Worm (Caenorhabditis elegans): Measurements from ENCODE around the gene srt-11.

The srt-11 gene

ce11 chrII:14812231-14812630, 6.4 kb downstream of the srt-11 start, which contains the start of gene osta-3:
Gene osta-3 (plus strand): TSS chrII:14812531.
- TF ChIP-seq pha-4 (tag; optimal IDR thresholded peaks at IDR 0.05) (no peak), nhr-232 (tag; optimal IDR thresholded peaks at IDR 0.05) (no peak), ceh-34 (tag; optimal IDR thresholded peaks at IDR 0.05) (no peak), ceh-31 (tag; optimal IDR thresholded peaks at IDR 0.05) (no peak), K09A11.1 (tag; optimal IDR thresholded peaks at IDR 0.05; ENCODE audit: insufficient read depth) (no peak)

- TF ChIP-seq elt-2 (tag; optimal IDR thresholded peaks at IDR 0.05) (peak; percentile 38), rnt-1 (tag; optimal IDR thresholded peaks at IDR 0.05) (no peak)
These were observed 6.9 kb downstream of the srt-11 start for ce11 chrII:14812661-14813060.

ce11 chrII:14813106-14813505, 7.3 kb downstream of the srt-11 start:
- TF ChIP-seq tbx-2 (tag; optimal IDR thresholded peaks at IDR 0.05) (no peak), ref-2 (tag; optimal IDR thresholded peaks at IDR 0.05) (no peak), ceh-34 (tag; optimal IDR thresholded peaks at IDR 0.05) (no peak), pqm-1 (tag; optimal IDR thresholded peaks at IDR 0.05) (no peak), ama-1 (optimal IDR thresholded peaks at IDR 0.05) (no peak), unc-86 (tag; optimal IDR thresholded peaks at IDR 0.05) (no peak), unc-55 (GFP tag; optimal IDR thresholded peaks at IDR 0.05) (no peak)

ce11 chrII:14814894-14815568, 9.2 kb downstream of the srt-11 start, which contains the start of gene W01D2.1:
Gene W01D2.1 (plus strand): TSS chrII:14815518.
- TF ChIP-seq K09A11.1 (tag; optimal IDR thresholded peaks at IDR 0.05; ENCODE audit: insufficient read depth) (no peak), ref-2 (tag; optimal IDR thresholded peaks at IDR 0.05) (no peak), rnt-1 (tag; optimal IDR thresholded peaks at IDR 0.05) (no peak), fax-1 (tag; optimal IDR thresholded peaks at IDR 0.05) (no peak), elt-4 (tag; optimal IDR thresholded peaks at IDR 0.05) (no peak), ceh-31 (tag; optimal IDR thresholded peaks at IDR 0.05) (peak; percentile 51), unc-55 (GFP tag; optimal IDR thresholded peaks at IDR 0.05) (peak; percentile 63), tbx-2 (tag; optimal IDR thresholded peaks at IDR 0.05) (peak; percentile 15), fkh-10 (GFP tag; optimal IDR thresholded peaks at IDR 0.05) (no peak), nfya-1 (tag; optimal IDR thresholded peaks at IDR 0.05) (peak; percentile 46), pax-1 (tag; optimal IDR thresholded peaks at IDR 0.05) (peak; percentile 25), sox-4 (tag; optimal IDR thresholded peaks at IDR 0.05) (no peak), pha-4 (tag; optimal IDR thresholded peaks at IDR 0.05) (no peak), ceh-48 (tag; optimal IDR thresholded peaks at IDR 0.05) (no peak), ceh-30 (tag; optimal IDR thresholded peaks at IDR 0.05) (no peak), F13H6.1 (tag; optimal IDR thresholded peaks at IDR 0.05) (no peak), ceh-18 (tag; optimal IDR thresholded peaks at IDR 0.05) (no peak), dve-1 (tag; optimal IDR thresholded peaks at IDR 0.05) (peak; percentile 66), ahr-1 (tag; optimal IDR thresholded peaks at IDR 0.05) (no peak), elt-2 (tag; optimal IDR thresholded peaks at IDR 0.05) (peak; percentile 37)

- TF ChIP-seq unc-3 (GFP tag; conservative IDR thresholded peaks at IDR 0.05): no peak
- no peak for TF ChIP-seq unc-3 (tag; optimal IDR thresholded peaks at IDR 0.05)
- TF ChIP-seq nfya-1 (tag; optimal IDR thresholded peaks at IDR 0.05): no peak
- no peak for TF ChIP-seq rnt-1 (tag; optimal IDR thresholded peaks at IDR 0.05)
- TF ChIP-seq tbx-2 (tag; optimal IDR thresholded peaks at IDR 0.05): no peak
- no peak for TF ChIP-seq fkh-6 (tag; optimal IDR thresholded peaks at IDR 0.05)
- TF ChIP-seq T23F11.4 (GFP tag; optimal IDR thresholded peaks at IDR 0.05): no peak
- no peak for TF ChIP-seq fkh-10 (GFP tag; optimal IDR thresholded peaks at IDR 0.05)
- no peak for TF ChIP-seq che-1 (tag; optimal IDR thresholded peaks at IDR 0.05)
- TF ChIP-seq pha-2 (tag; optimal IDR thresholded peaks at IDR 0.05): no peak
These were observed 10.3 kb downstream of the srt-11 start for ce11 chrII:14816086-14816485.

- TF ChIP-seq K02D7.2 (tag; optimal IDR thresholded peaks at IDR 0.05) (no peak), tbx-2 (tag; optimal IDR thresholded peaks at IDR 0.05) (no peak), sdc-2 (tag; optimal IDR thresholded peaks at IDR 0.05) (no peak), ets-4 (tag; optimal IDR thresholded peaks at IDR 0.05) (no peak), che-1 (tag; optimal IDR thresholded peaks at IDR 0.05) (no peak), fax-1 (tag; optimal IDR thresholded peaks at IDR 0.05) (no peak), sox-2 (GFP tag; IDR thresholded peaks at IDR 0.05) (no peak), ceh-30 (tag; optimal IDR thresholded peaks at IDR 0.05) (no peak)
These were observed 12.6 kb downstream of the srt-11 start, which contains the start of gene nhr-61 for ce11 chrII:14818376-14818775. Gene nhr-61 (minus strand): TSS chrII:14818543.

Measured in whole organism, late embryonic.